Worm (Caenorhabditis elegans) whole organism, mixed stage, embryonic: ENCODE measurements around the gene Y37E11AL.1.
A peak's percentile ranks its signal among the peaks of the same experiment; 100 is the strongest.

Experiments
- blmp-1 ChIP-seq: fragments of 150-350 bp; optimal IDR thresholded peaks from 2 replicates; lab custom pipeline; 2014; ENCODE audit warnings: missing biosample characterization, missing genetic modification characterization
- ceh-39 ChIP-seq: fragments of 150-350 bp; optimal IDR thresholded peaks from 2 replicates; lab custom pipeline; 2014; ENCODE audit warnings: missing biosample characterization, missing genetic modification characterization
- ceh-43 ChIP-seq: fragments of 200-800 bp; sonication (Bioruptor generic); optimal IDR thresholded peaks from 2 replicates; lab custom pipeline; 2018; ENCODE audit warnings: mild to moderate bottlenecking, missing genetic modification characterization, moderate library complexity, missing compliant biosample characterization
- ces-1 ChIP-seq: fragments of 150-350 bp; optimal IDR thresholded peaks from 2 replicates; lab custom pipeline; 2014; ENCODE audit warnings: missing biosample characterization, missing genetic modification reagents, missing genetic modification characterization
- cnd-1 ChIP-seq: fragments of 200-800 bp; sonication (Bioruptor generic); optimal IDR thresholded peaks from 2 replicates; lab custom pipeline; 2018; ENCODE audit warnings: mild to moderate bottlenecking, missing genetic modification characterization, missing compliant biosample characterization
- drap-1 ChIP-seq: fragments of 200-800 bp; sonication (Bioruptor generic); optimal IDR thresholded peaks from 3 replicates; lab custom pipeline; 2018; ENCODE audit warnings: mild to moderate bottlenecking, missing genetic modification characterization, missing compliant biosample characterization
- elt-1 ChIP-seq: sonication (generic microtip); optimal IDR thresholded peaks from 2 replicates; lab custom pipeline; 2017; ENCODE audit warnings: missing genetic modification characterization, mild to moderate bottlenecking, missing compliant biosample characterization, antibody characterized with exemption, moderate library complexity, borderline replicate concordance; ENCODE audit not compliant: insufficient read depth
- elt-3 ChIP-seq: fragments of 150-350 bp; optimal IDR thresholded peaks from 2 replicates; lab custom pipeline; 2014; ENCODE audit warnings: missing biosample characterization, missing genetic modification characterization
- flh-1 ChIP-seq: fragments of 200-800 bp; sonication (Bioruptor generic); optimal IDR thresholded peaks from 2 replicates; lab custom pipeline; 2018; ENCODE audit warnings: mild to moderate bottlenecking, missing genetic modification characterization, moderate library complexity, missing compliant biosample characterization
- ham-2 ChIP-seq: fragments of 200-800 bp; sonication (Bioruptor generic); optimal IDR thresholded peaks from 2 replicates; lab custom pipeline; 2018; ENCODE audit warnings: mild to moderate bottlenecking, missing genetic modification characterization, missing compliant biosample characterization
- hlh-1 ChIP-seq: fragments of 150-350 bp; optimal IDR thresholded peaks from 2 replicates; lab custom pipeline; 2014; ENCODE audit warnings: missing biosample characterization, missing genetic modification reagents, missing genetic modification characterization
- lin-32 ChIP-seq: fragments of 200-800 bp; sonication (Bioruptor generic); optimal IDR thresholded peaks from 2 replicates; lab custom pipeline; 2018; ENCODE audit warnings: mild to moderate bottlenecking, missing genetic modification characterization, missing compliant biosample characterization
- lsy-2 ChIP-seq: fragments of 150-350 bp; optimal IDR thresholded peaks from 2 replicates; lab custom pipeline; 2014; ENCODE audit warnings: missing biosample characterization, missing genetic modification characterization
- mab-5 ChIP-seq: fragments of 150-350 bp; optimal IDR thresholded peaks from 2 replicates; lab custom pipeline; 2014; ENCODE audit warnings: missing biosample characterization, missing genetic modification characterization
- mep-1 ChIP-seq: fragments of 150-350 bp; optimal IDR thresholded peaks from 2 replicates; lab custom pipeline; 2017; ENCODE audit warnings: missing biosample characterization, missing genetic modification reagents, missing genetic modification characterization, inconsistent platforms
- mls-2 ChIP-seq: sonication (generic microtip); optimal IDR thresholded peaks from 2 replicates; lab custom pipeline; 2016; ENCODE audit warnings: mild to moderate bottlenecking, missing genetic modification characterization, moderate library complexity, missing compliant biosample characterization
- nhr-12 ChIP-seq: fragments of 150-350 bp; optimal IDR thresholded peaks from 2 replicates; lab custom pipeline; 2014; ENCODE audit warnings: missing biosample characterization, missing genetic modification characterization
- nhr-2 ChIP-seq: fragments of 150-350 bp; optimal IDR thresholded peaks from 2 replicates; lab custom pipeline; 2014; ENCODE audit warnings: missing biosample characterization, missing genetic modification characterization
- nhr-237 ChIP-seq: fragments of 150-350 bp; optimal IDR thresholded peaks from 2 replicates; lab custom pipeline; 2014; ENCODE audit warnings: missing biosample characterization, missing genetic modification characterization
- nhr-28 ChIP-seq: fragments of 150-350 bp; optimal IDR thresholded peaks from 2 replicates; lab custom pipeline; 2014; ENCODE audit warnings: missing biosample characterization, missing genetic modification characterization
- nhr-76 ChIP-seq: sonication (generic microtip); optimal IDR thresholded peaks from 2 replicates; lab custom pipeline; 2017; ENCODE audit warnings: missing biosample characterization, missing genetic modification characterization
- pha-4 ChIP-seq: fragments of 150-350 bp; optimal IDR thresholded peaks from 2 replicates; lab custom pipeline; 2018; ENCODE audit warnings: missing biosample characterization, missing genetic modification reagents, missing genetic modification characterization
- sem-2 ChIP-seq: fragments of 200-800 bp; sonication (Bioruptor generic); optimal IDR thresholded peaks from 2 replicates; lab custom pipeline; 2018; ENCODE audit warnings: mild to moderate bottlenecking, missing genetic modification characterization, missing compliant biosample characterization
- snpc-4 ChIP-seq: fragments of 150-350 bp; optimal IDR thresholded peaks from 2 replicates; lab custom pipeline; 2014; ENCODE audit warnings: missing biosample characterization, missing genetic modification characterization
- sptf-1 ChIP-seq: sonication (generic microtip); optimal IDR thresholded peaks from 2 replicates; lab custom pipeline; 2017; ENCODE audit warnings: mild to moderate bottlenecking, missing genetic modification characterization, moderate library complexity, missing compliant biosample characterization
- tbx-8 ChIP-seq: fragments of 200-800 bp; sonication (Bioruptor generic); optimal IDR thresholded peaks from 2 replicates; lab custom pipeline; 2018; ENCODE audit warnings: mild to moderate bottlenecking, missing genetic modification characterization, moderate library complexity, missing compliant biosample characterization
- unc-120 ChIP-seq: sonication (generic microtip); optimal IDR thresholded peaks from 2 replicates; lab custom pipeline; 2017; ENCODE audit warnings: missing genetic modification characterization, missing compliant biosample characterization; ENCODE audit not compliant: poor library complexity, severe bottlenecking
- unc-39 ChIP-seq: fragments of 150-350 bp; optimal IDR thresholded peaks from 2 replicates; lab custom pipeline; 2014; ENCODE audit warnings: missing biosample characterization, missing genetic modification characterization
- unc-62 ChIP-seq: fragments of 150-350 bp; optimal IDR thresholded peaks from 2 replicates; lab custom pipeline; 2014; ENCODE audit warnings: missing biosample characterization, missing genetic modification reagents, missing genetic modification characterization
- zip-8 ChIP-seq: fragments of 150-350 bp; optimal IDR thresholded peaks from 2 replicates; lab custom pipeline; 2014; ENCODE audit warnings: missing biosample characterization, missing genetic modification characterization

Gene Y37E11AL.1

ce11 chrIV:3709200-3709599 lies at the start of gene Y37E11AL.1:
Gene Y37E11AL.1 (plus strand): TSS chrIV:3709500.
- TF ChIP-seq lin-32 (GFP tag; lab: Kevin White, UChicago) (no peak), unc-39 (no peak), unc-62 (no peak), mls-2 (tag; lab: Kevin White, UChicago) (no peak), unc-120 (tag; lab: Kevin White, UChicago) (no peak), tbx-8 (GFP tag; lab: Kevin White, UChicago) (no peak), cnd-1 (tag; lab: Kevin White, UChicago) (no peak), ceh-39 (no peak), ces-1 (GFP tag; lab: Kevin White, UChicago) (no peak), blmp-1 (tag; lab: Kevin White, UChicago) (no peak), mab-5 (tag; lab: Kevin White, UChicago) (no peak), mep-1 (tag; lab: Kevin White, UChicago) (no peak), snpc-4 (tag; lab: Kevin White, UChicago) (no peak), nhr-237 (no peak), ham-2 (GFP tag; lab: Kevin White, UChicago) (no peak), sptf-1 (tag; lab: Kevin White, UChicago) (no peak), zip-8 (tag; lab: Kevin White, UChicago) (no peak), hlh-1 (no peak), pha-4 (no peak)

DNA sequence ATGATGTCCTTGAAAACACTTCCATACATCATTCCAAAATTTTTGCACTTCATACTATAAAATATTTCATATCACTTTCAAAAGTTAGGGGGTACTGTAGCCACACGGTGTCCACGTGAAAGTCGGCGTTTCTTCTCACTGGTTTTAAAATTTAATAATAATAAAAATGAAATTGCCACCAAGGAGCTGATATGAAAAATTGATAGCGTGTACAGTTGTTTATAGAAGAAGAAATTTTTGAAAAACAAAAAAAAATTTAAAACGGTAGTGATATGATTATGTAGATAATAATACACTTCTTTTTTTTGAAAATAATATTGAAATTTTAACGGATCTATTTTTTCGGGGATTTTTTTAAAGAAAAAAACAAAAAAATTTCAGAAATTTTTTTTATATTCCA lies 49.3 kb upstream of the Y37E11AL.1 start:
- no peak for TF ChIP-seq flh-1
- TF ChIP-seq pha-4: no peak
- no peak for TF ChIP-seq lsy-2 (tag; lab: Kevin White, UChicago)
- no peak for TF ChIP-seq nhr-237
- no peak for TF ChIP-seq tbx-8 (GFP tag; lab: Kevin White, UChicago)
- no peak for TF ChIP-seq sem-2 (GFP tag; lab: Kevin White, UChicago)
- TF ChIP-seq elt-3: no peak
- TF ChIP-seq elt-1 (tag; lab: Kevin White, UChicago): no peak
- TF ChIP-seq ham-2 (GFP tag; lab: Kevin White, UChicago): no peak
- no peak for TF ChIP-seq unc-62
- no peak for TF ChIP-seq nhr-2 (tag; lab: Kevin White, UChicago)
- TF ChIP-seq snpc-4 (tag; lab: Kevin White, UChicago): no peak
- TF ChIP-seq mep-1 (tag; lab: Kevin White, UChicago): no peak
- TF ChIP-seq nhr-76: no peak
- TF ChIP-seq drap-1 (GFP tag; lab: Kevin White, UChicago): no peak
- TF ChIP-seq nhr-28 (tag; lab: Kevin White, UChicago): no peak

- peak; percentile 94 for TF ChIP-seq zip-8 (tag; lab: Kevin White, UChicago)
- no peak for TF ChIP-seq nhr-12 (tag; lab: Kevin White, UChicago)
These were observed 48.1 kb upstream of the Y37E11AL.1 start for ce11 chrIV:3661117-3661634.

DNA sequence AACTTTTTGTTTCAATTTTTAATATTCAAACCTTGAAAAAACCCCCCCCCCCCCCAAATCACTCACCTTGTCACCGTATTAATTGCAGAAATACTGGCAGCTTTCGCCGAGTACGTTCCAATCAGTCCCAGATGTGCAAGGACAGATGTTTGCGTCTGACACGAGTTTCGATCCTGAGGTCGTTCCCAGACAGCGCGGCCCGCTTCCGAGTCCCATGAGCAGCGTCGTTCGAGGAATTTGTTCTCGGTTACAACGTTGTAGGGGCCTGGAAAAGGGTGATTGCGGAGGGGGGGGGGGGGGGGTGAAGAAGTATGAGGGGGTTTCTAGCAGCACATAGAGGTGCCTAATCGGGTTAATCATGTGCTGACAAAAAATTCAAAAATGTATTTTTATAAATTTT lies 46.4 kb upstream of the Y37E11AL.1 start:
- TF ChIP-seq tbx-8 (GFP tag; lab: Kevin White, UChicago) (no peak), lin-32 (GFP tag; lab: Kevin White, UChicago) (no peak)

- no peak for TF ChIP-seq sptf-1 (tag; lab: Kevin White, UChicago)
- peak; percentile 26 for TF ChIP-seq cnd-1 (tag; lab: Kevin White, UChicago)
- TF ChIP-seq ceh-43: no peak
- TF ChIP-seq, all 35 proteins: peak for 1
These were observed 44.2 kb upstream of the Y37E11AL.1 start for ce11 chrIV:3665089-3665488.

ce11 chrIV:3666543-3666942 lies 42.8 kb upstream of the Y37E11AL.1 start:
- no peak for TF ChIP-seq nhr-12 (tag; lab: Kevin White, UChicago)
- no peak for TF ChIP-seq ceh-39
- TF ChIP-seq unc-120 (tag; lab: Kevin White, UChicago): no peak
- TF ChIP-seq unc-62: no peak
- no peak for TF ChIP-seq drap-1 (GFP tag; lab: Kevin White, UChicago)
- no peak for TF ChIP-seq sptf-1 (tag; lab: Kevin White, UChicago)
- TF ChIP-seq mab-5 (tag; lab: Kevin White, UChicago): no peak
